Fruit fly (Drosophila melanogaster) whole organism, embryonic: Measurements from ENCODE around the gene CG32066.

ENCODE experiments used
- Abd-B ChIP-seq: fragments of 200-800 bp; sonication (Bioruptor generic); optimal IDR thresholded peaks from 2 replicates; lab custom pipeline; 2018; ENCODE audit warnings: missing biosample characterization, mild to moderate bottlenecking, missing genetic modification characterization, moderate library complexity
- CG12219 ChIP-seq: fragments of 200-800 bp; sonication (Bioruptor generic); optimal IDR thresholded peaks from 3 replicates; lab custom pipeline; 2018; ENCODE audit warnings: missing biosample characterization, mild to moderate bottlenecking, missing genetic modification characterization
- CG13624 ChIP-seq: fragments of 200-800 bp; sonication (Bioruptor generic); optimal IDR thresholded peaks from 2 replicates; lab custom pipeline; 2016; ENCODE audit warnings: missing biosample characterization, missing genetic modification characterization
- CG13894 ChIP-seq: fragments of 200-800 bp; sonication (Bioruptor generic); optimal IDR thresholded peaks from 3 replicates; lab custom pipeline; 2018; ENCODE audit warnings: missing biosample characterization, mild to moderate bottlenecking, missing genetic modification characterization, moderate library complexity
- CG16779 ChIP-seq: fragments of 200-800 bp; sonication (Bioruptor generic); IDR thresholded peaks from 2 replicates; pipeline ENCODE4 v1.3.6; 2022; ENCODE audit warnings: missing biosample characterization, missing genetic modification characterization
- CG17328 ChIP-seq: fragments of 200-800 bp; sonication (Bioruptor generic); IDR thresholded peaks from 2 replicates; pipeline ENCODE4 v1.3.6; 2022; ENCODE audit warnings: missing biosample characterization, missing genetic modification characterization
- CG1792 ChIP-seq: fragments of 200-800 bp; sonication (Bioruptor generic); optimal IDR thresholded peaks from 2 replicates; lab custom pipeline; 2016; ENCODE audit warnings: missing biosample characterization, missing genetic modification characterization
- CG18599 ChIP-seq: fragments of 200-800 bp; sonication (Bioruptor generic); optimal IDR thresholded peaks from 3 replicates; lab custom pipeline; 2017; ENCODE audit warnings: missing biosample characterization, missing genetic modification characterization, mild to moderate bottlenecking, moderate library complexity, missing genetic modification reagents
- CG2202 ChIP-seq: fragments of 200-800 bp; sonication (Bioruptor generic); optimal IDR thresholded peaks from 2 replicates; lab custom pipeline; 2018; ENCODE audit warnings: missing biosample characterization, mild to moderate bottlenecking, missing genetic modification characterization
- CG34376 ChIP-seq: fragments of 200-800 bp; sonication (Bioruptor generic); optimal IDR thresholded peaks from 2 replicates; lab custom pipeline; 2018; ENCODE audit warnings: missing biosample characterization, mild to moderate bottlenecking, missing genetic modification characterization
- CG3838 ChIP-seq: fragments of 200-800 bp; sonication (Bioruptor generic); optimal IDR thresholded peaks from 3 replicates; lab custom pipeline; 2016; ENCODE audit warnings: missing biosample characterization, missing genetic modification characterization
- CG5180 ChIP-seq: fragments of 200-800 bp; sonication (Bioruptor generic); optimal IDR thresholded peaks from 3 replicates; lab custom pipeline; 2017; ENCODE audit warnings: missing biosample characterization, missing genetic modification characterization, mild to moderate bottlenecking, moderate library complexity, missing genetic modification reagents
- CG6765 ChIP-seq: fragments of 200-800 bp; sonication (Bioruptor generic); optimal IDR thresholded peaks from 3 replicates; lab custom pipeline; 2017; ENCODE audit warnings: missing biosample characterization, mild to moderate bottlenecking, missing genetic modification characterization
- CG7786 ChIP-seq: fragments of 200-800 bp; sonication (Bioruptor generic); optimal IDR thresholded peaks from 2 replicates; lab custom pipeline; 2016; ENCODE audit warnings: missing biosample characterization, missing genetic modification characterization
- CG8281 ChIP-seq: fragments of 200-800 bp; sonication (Bioruptor generic); optimal IDR thresholded peaks from 2 replicates; lab custom pipeline; 2018; ENCODE audit warnings: missing biosample characterization, mild to moderate bottlenecking, missing genetic modification characterization, moderate library complexity
- CG8290 ChIP-seq, 3 experiments: fragments of 200-800 bp; sonication (Bioruptor generic); optimal IDR thresholded peaks; 2 replicates each; lab custom pipeline; 2016 to 2019; ENCODE audit warnings: missing biosample characterization in 3 of 3, missing genetic modification characterization in 3 of 3, mild to moderate bottlenecking in 2 of 3, moderate library complexity in 1 of 3
- D ChIP-seq, 2 experiments: fragments of 200-800 bp in 1 of 2; fragments of >200 bp in 1 of 2; sonication (Bioruptor generic) in 1 of 2; optimal IDR thresholded peaks; 2 replicates in 1 of 2; 3 replicates in 1 of 2; lab custom pipeline; 2017; ENCODE audit warnings: mild to moderate bottlenecking in 1 of 2, missing biosample characterization in 1 of 2, missing genetic modification characterization in 1 of 2, missing genetic modification reagents in 1 of 2
- D19A ChIP-seq: fragments of 200-800 bp; optimal IDR thresholded peaks from 3 replicates; lab custom pipeline; 2019; ENCODE audit warnings: missing biosample characterization, mild to moderate bottlenecking, missing genetic modification characterization, moderate library complexity
- Eip74EF ChIP-seq, 2 experiments: fragments of 200-800 bp in 1 of 2; fragments of >200 bp in 1 of 2; sonication (Bioruptor generic) in 1 of 2; optimal IDR thresholded peaks; 2 replicates each; lab custom pipeline; 2017 to 2019; ENCODE audit warnings: missing biosample characterization in 2 of 2, missing genetic modification characterization in 2 of 2, mild to moderate bottlenecking in 1 of 2, moderate library complexity in 1 of 2
- GATAe ChIP-seq: fragments of 200-800 bp; sonication (Bioruptor generic); conservative IDR thresholded peaks from 2 replicates; pipeline ENCODE4 v1.3.6; 2022; ENCODE audit warnings: missing biosample characterization, missing genetic modification characterization
- HLH3B ChIP-seq: fragments of 200-800 bp; sonication (Bioruptor generic); IDR thresholded peaks from 2 replicates; pipeline ENCODE4 v1.3.6; 2022; ENCODE audit warnings: missing biosample characterization, missing genetic modification characterization
- HLH4C ChIP-seq: fragments of 200-800 bp; sonication (Bioruptor generic); IDR thresholded peaks from 3 replicates; pipeline ENCODE4 v1.3.6; 2022; ENCODE audit warnings: missing biosample characterization, missing genetic modification characterization; ENCODE audit not compliant: partially characterized antibody
- Jarid2 ChIP-seq: fragments of 200-800 bp; sonication (Bioruptor generic); optimal IDR thresholded peaks from 3 replicates; lab custom pipeline; 2017; ENCODE audit warnings: mild to moderate bottlenecking, missing biosample characterization, missing genetic modification reagents, missing genetic modification characterization
- Myb ChIP-seq: fragments of 200-800 bp; sonication (Bioruptor generic); optimal IDR thresholded peaks from 2 replicates; lab custom pipeline; 2016; ENCODE audit warnings: missing biosample characterization, missing genetic modification characterization
- NC2α ChIP-seq: fragments of 200-800 bp; sonication (Bioruptor generic); optimal IDR thresholded peaks from 2 replicates; lab custom pipeline; 2016; ENCODE audit warnings: missing biosample characterization, missing genetic modification characterization
- NK7.1 ChIP-seq: fragments of 200-800 bp; sonication (Bioruptor generic); optimal IDR thresholded peaks from 3 replicates; lab custom pipeline; 2016; ENCODE audit warnings: missing biosample characterization, missing genetic modification characterization
- Opbp ChIP-seq: fragments of 200-800 bp; sonication (Bioruptor generic); IDR thresholded peaks from 3 replicates; pipeline ENCODE4 v1.3.6; 2022; ENCODE audit warnings: missing biosample characterization, missing genetic modification characterization; ENCODE audit not compliant: partially characterized antibody
- PHDP ChIP-seq: fragments of 200-800 bp; sonication (Bioruptor generic); optimal IDR thresholded peaks from 3 replicates; lab custom pipeline; 2018; ENCODE audit warnings: missing biosample characterization, mild to moderate bottlenecking, missing genetic modification characterization, moderate library complexity
- Sox100B ChIP-seq: fragments of 200-800 bp; sonication (Bioruptor generic); optimal IDR thresholded peaks from 3 replicates; lab custom pipeline; 2018; ENCODE audit warnings: missing biosample characterization, mild to moderate bottlenecking, missing genetic modification characterization
- Xbp1 ChIP-seq: fragments of 200-800 bp; sonication (Bioruptor generic); optimal IDR thresholded peaks from 3 replicates; lab custom pipeline; 2016; ENCODE audit warnings: missing biosample characterization, mild to moderate bottlenecking, missing genetic modification characterization
- YL-1 ChIP-seq: fragments of 200-800 bp; sonication (Bioruptor generic); optimal IDR thresholded peaks from 3 replicates; lab custom pipeline; 2017; ENCODE audit warnings: missing biosample characterization, mild to moderate bottlenecking, missing genetic modification characterization
- bigmax ChIP-seq: fragments of 200-800 bp; sonication (Bioruptor generic); optimal IDR thresholded peaks from 2 replicates; lab custom pipeline; 2018; ENCODE audit warnings: missing biosample characterization, mild to moderate bottlenecking, missing genetic modification characterization
- cas ChIP-seq: fragments of 200-800 bp; sonication (Bioruptor generic); IDR thresholded peaks from 2 replicates; pipeline ENCODE4 v1.3.6; 2022; ENCODE audit warnings: missing biosample characterization, missing genetic modification characterization
- cato ChIP-seq: fragments of 200-800 bp; sonication (Bioruptor generic); optimal IDR thresholded peaks from 2 replicates; lab custom pipeline; 2016; ENCODE audit warnings: missing biosample characterization, missing genetic modification characterization, borderline replicate concordance
- ci ChIP-seq: fragments of 200-800 bp; sonication (Bioruptor generic); IDR thresholded peaks from 3 replicates; pipeline ENCODE4 v1.3.6; 2022; ENCODE audit warnings: missing biosample characterization, missing genetic modification characterization
- crc ChIP-seq: fragments of 200-800 bp; sonication (Bioruptor generic); optimal IDR thresholded peaks from 2 replicates; lab custom pipeline; 2016; ENCODE audit warnings: missing biosample characterization, missing genetic modification characterization
- da ChIP-seq: fragments of 200-800 bp; sonication (Bioruptor generic); optimal IDR thresholded peaks from 2 replicates; lab custom pipeline; 2016; ENCODE audit warnings: missing biosample characterization, missing genetic modification characterization
- dmrt99B ChIP-seq: fragments of 200-800 bp; sonication (Bioruptor generic); optimal IDR thresholded peaks from 2 replicates; lab custom pipeline; 2018; ENCODE audit warnings: missing biosample characterization, mild to moderate bottlenecking, missing genetic modification characterization, moderate library complexity
- esg ChIP-seq: fragments of 200-800 bp; sonication (Bioruptor generic); conservative IDR thresholded peaks from 2 replicates; pipeline ENCODE4 v1.3.6; 2022; ENCODE audit warnings: missing biosample characterization, missing genetic modification characterization
- gsb ChIP-seq: fragments of 200-800 bp; sonication (Bioruptor generic); IDR thresholded peaks from 2 replicates; pipeline ENCODE4 v1.3.6; 2022; ENCODE audit warnings: missing biosample characterization, missing genetic modification characterization
- kay ChIP-seq: fragments of 200-800 bp; sonication (Bioruptor generic); optimal IDR thresholded peaks from 2 replicates; lab custom pipeline; 2016; ENCODE audit warnings: missing biosample characterization, missing genetic modification characterization
- klu ChIP-seq: fragments of 200-800 bp; sonication (Bioruptor generic); IDR thresholded peaks from 2 replicates; pipeline ENCODE4 v1.3.6; 2022; ENCODE audit warnings: missing biosample characterization, missing genetic modification characterization
- lola ChIP-seq, 3 experiments: fragments of >200 bp in 2 of 3; fragments of 200-800 bp in 1 of 3; sonication (Bioruptor generic) in 1 of 3; optimal IDR thresholded peaks; 2 replicates each; lab custom pipeline; 2017 to 2019; ENCODE audit warnings: missing biosample characterization in 3 of 3, missing genetic modification characterization in 3 of 3, mild to moderate bottlenecking in 1 of 3, moderate library complexity in 1 of 3
- pnt ChIP-seq: fragments of 200-800 bp; sonication (Bioruptor generic); optimal IDR thresholded peaks from 3 replicates; lab custom pipeline; 2016; ENCODE audit warnings: missing biosample characterization, missing genetic modification characterization
- sim ChIP-seq: fragments of 200-800 bp; sonication (Bioruptor generic); IDR thresholded peaks from 2 replicates; pipeline ENCODE4 v1.3.6; 2022; ENCODE audit warnings: missing biosample characterization, missing genetic modification characterization
- stwl ChIP-seq: fragments of 200-800 bp; sonication (Bioruptor generic); optimal IDR thresholded peaks from 3 replicates; lab custom pipeline; 2018; ENCODE audit warnings: missing biosample characterization, mild to moderate bottlenecking, missing genetic modification characterization, moderate library complexity
- tx ChIP-seq: fragments of 200-800 bp; sonication (Bioruptor generic); optimal IDR thresholded peaks from 2 replicates; lab custom pipeline; 2016; ENCODE audit warnings: missing biosample characterization, missing genetic modification characterization
- usp ChIP-seq: fragments of >200 bp; optimal IDR thresholded peaks from 2 replicates; lab custom pipeline; 2017; ENCODE audit warnings: missing biosample characterization, missing genetic modification characterization
- vnd ChIP-seq: fragments of 200-800 bp; sonication (Bioruptor generic); IDR thresholded peaks from 3 replicates; pipeline ENCODE4 v1.3.6; 2022; ENCODE audit warnings: missing biosample characterization, missing genetic modification characterization; ENCODE audit not compliant: partially characterized antibody
- z ChIP-seq: fragments of 200-800 bp; sonication (Bioruptor generic); IDR thresholded peaks from 3 replicates; pipeline ENCODE4 v1.3.6; 2022; ENCODE audit warnings: missing biosample characterization, missing genetic modification characterization

CG32066 gene

DNA sequence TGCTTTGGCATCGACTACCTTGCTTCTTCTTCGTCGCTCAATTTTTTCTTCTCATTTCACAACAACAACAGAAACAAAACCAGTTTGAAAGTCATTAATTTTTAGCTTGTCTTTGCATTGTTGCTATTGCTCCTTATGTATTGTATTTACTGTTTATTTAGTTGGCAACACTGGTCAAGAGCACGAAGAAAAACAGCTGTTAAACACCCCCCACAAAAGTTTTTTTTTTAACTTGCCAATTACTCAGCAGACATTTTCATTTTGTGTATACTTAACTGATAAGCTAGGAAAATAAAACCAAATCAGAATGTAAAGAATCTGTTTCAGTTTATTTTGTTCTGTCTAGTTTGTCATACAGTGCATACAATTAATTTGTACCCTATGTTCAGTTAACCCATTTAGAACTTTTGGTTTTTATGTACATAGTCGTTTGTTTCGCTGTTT, 18.9 kb upstream of the CG32066 start (continued):
- no peak for TF ChIP-seq GATAe (GFP tag; lab: Robert Waterston, UW)
- no peak for TF ChIP-seq sim
- TF ChIP-seq CG1792 (GFP tag; lab: Kevin White, UChicago): no peak
- TF ChIP-seq gsb: no peak
- TF ChIP-seq Abd-B: no peak
- no peak for TF ChIP-seq vnd (GFP tag; lab: Robert Waterston, UW)
- TF ChIP-seq CG17328: no peak
- no peak for TF ChIP-seq D19A (tag; lab: Kevin White, UChicago)
- TF ChIP-seq CG5180 (GFP tag; lab: Kevin White, UChicago): peak; percentile 22
- TF ChIP-seq Sox100B (GFP tag; lab: Kevin White, UChicago): peak; percentile 30
- TF ChIP-seq cas (GFP tag; lab: Robert Waterston, UW): no peak
- no peak for TF ChIP-seq NK7.1 (GFP tag; lab: Kevin White, UChicago)
- TF ChIP-seq YL-1: no peak
- no peak for TF ChIP-seq dmrt99B (tag; lab: Kevin White, UChicago)
- TF ChIP-seq CG12219 (GFP tag; lab: Kevin White, UChicago): no peak
- TF ChIP-seq CG7786 (GFP tag; lab: Kevin White, UChicago): no peak
- TF ChIP-seq CG8290 (GFP tag; optimal IDR thresholded peaks at IDR 0.05; lab: Kevin White, UChicago): no peak
- TF ChIP-seq CG8290 (tag; optimal IDR thresholded peaks at IDR 0.05; lab: Kevin White, UChicago): no peak
- no peak for TF ChIP-seq D (optimal IDR thresholded peaks at IDR 0.05; lab: Kevin White, UChicago)
- no peak for TF ChIP-seq D (GFP tag; optimal IDR thresholded peaks at IDR 0.05; lab: Kevin White, UChicago)
- no peak for TF ChIP-seq HLH4C (GFP tag; lab: Robert Waterston, UW)
- no peak for TF ChIP-seq CG2202 (tag; lab: Kevin White, UChicago)
- TF ChIP-seq PHDP: peak; percentile 49
- TF ChIP-seq klu (GFP tag; lab: Robert Waterston, UW): no peak
- no peak for TF ChIP-seq z (GFP tag; lab: Robert Waterston, UW)
- TF ChIP-seq tx (GFP tag; lab: Kevin White, UChicago): peak; percentile 9
- no peak for TF ChIP-seq HLH3B (GFP tag; lab: Robert Waterston, UW)
- TF ChIP-seq esg (GFP tag; lab: Robert Waterston, UW): no peak
- TF ChIP-seq CG13894 (tag; lab: Kevin White, UChicago): no peak
- no peak for TF ChIP-seq Opbp
- peak; percentile 66 for TF ChIP-seq CG6765 (GFP tag; lab: Kevin White, UChicago)
- no peak for TF ChIP-seq da (GFP tag; lab: Kevin White, UChicago)
- no peak for TF ChIP-seq CG3838 (GFP tag; lab: Kevin White, UChicago)
- 0 out of 3 replicates have a peak, but pooled peaks have one; percentile 32 for TF ChIP-seq ci (GFP tag; lab: Robert Waterston, UW)
- no peak for TF ChIP-seq bigmax
- TF ChIP-seq pnt (GFP tag; lab: Kevin White, UChicago): no peak
- TF ChIP-seq stwl: no peak
- no peak for TF ChIP-seq CG16779 (GFP tag; lab: Robert Waterston, UW)
- no peak for TF ChIP-seq crc (GFP tag; lab: Kevin White, UChicago)
- TF ChIP-seq Myb (GFP tag; lab: Kevin White, UChicago): no peak
- no peak for TF ChIP-seq CG8281
- TF ChIP-seq CG34376 (GFP tag; lab: Kevin White, UChicago): peak; percentile 9
- TF ChIP-seq usp (GFP tag; lab: Kevin White, UChicago): no peak
- TF ChIP-seq NC2α (GFP tag; lab: Kevin White, UChicago): no peak
- no peak for TF ChIP-seq Jarid2
- no peak for TF ChIP-seq lola (GFP tag; optimal IDR thresholded peaks at IDR 0.05; lab: Kevin White, UChicago)
- peak in 1 of 2 experiments; percentile 36 for TF ChIP-seq Eip74EF (GFP tag; optimal IDR thresholded peaks at IDR 0.05; lab: Kevin White, UChicago)
- TF ChIP-seq kay (GFP tag; lab: Kevin White, UChicago): no peak
- TF ChIP-seq CG13624 (GFP tag; lab: Kevin White, UChicago): no peak
- peak; percentile 45 for TF ChIP-seq CG18599 (GFP tag; lab: Kevin White, UChicago)
- TF ChIP-seq cato: no peak
- no peak for TF ChIP-seq Xbp1 (GFP tag; lab: Kevin White, UChicago)
